Worm (Caenorhabditis elegans): ENCODE results near the gene tkr-2.

DNA sequence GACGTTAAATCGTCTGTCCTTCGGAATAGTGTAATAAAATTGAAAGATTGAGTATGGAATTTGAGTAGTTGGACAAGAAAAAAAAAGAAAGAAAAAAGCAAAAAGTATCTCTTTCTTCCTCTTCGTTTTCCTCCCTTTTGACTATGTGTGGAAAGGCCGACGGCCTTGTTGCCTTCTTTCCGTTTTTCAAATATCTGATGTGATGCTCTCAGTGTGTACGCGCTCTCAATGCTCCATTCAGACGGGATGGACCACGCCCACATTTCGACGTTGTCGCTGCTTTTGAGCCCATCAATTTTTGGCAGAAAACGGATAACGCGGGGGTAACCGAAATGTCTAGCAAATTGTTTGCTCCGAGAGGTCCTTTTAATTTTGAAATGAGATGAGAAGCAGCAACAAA, 28.9 kb upstream of the tkr-2 start:
- no peak for TF ChIP-seq him-1 (tag; optimal IDR thresholded peaks at IDR 0.05)
- TF ChIP-seq dao-5 (tag; optimal IDR thresholded peaks at IDR 0.05), result no peak
- TF ChIP-seq W03F9.2 (tag; optimal IDR thresholded peaks at IDR 0.05), result no peak

All from whole organism, L4/young adult.